Fruit fly (Drosophila melanogaster) whole organism, embryonic: ENCODE measurements around the gene Jhbp16.
A peak's percentile ranks its signal among the peaks of the same experiment; 100 is the strongest.

ENCODE experiments used
- Aef1 ChIP-seq: fragments of 200-800 bp; sonication (Bioruptor generic); IDR thresholded peaks from 3 replicates; pipeline ENCODE4 v1.3.6; 2022; ENCODE audit warnings: missing biosample characterization, missing genetic modification characterization
- CG10267 ChIP-seq: fragments of 200-800 bp; sonication (Bioruptor generic); optimal IDR thresholded peaks from 2 replicates; lab custom pipeline; 2018; ENCODE audit warnings: missing biosample characterization, mild to moderate bottlenecking, missing genetic modification characterization, moderate library complexity
- CG10959 ChIP-seq: fragments of 200-800 bp; sonication (Bioruptor generic); IDR thresholded peaks from 2 replicates; pipeline ENCODE4 v1.3.6; 2022; ENCODE audit warnings: missing biosample characterization, missing genetic modification characterization
- CG11093 ChIP-seq: fragments of 200-800 bp; sonication (Bioruptor generic); IDR thresholded peaks from 3 replicates; pipeline ENCODE4 v1.3.6; 2022; ENCODE audit warnings: missing biosample characterization, missing genetic modification characterization
- CG12104 ChIP-seq: fragments of 200-800 bp; sonication (Bioruptor generic); optimal IDR thresholded peaks from 3 replicates; lab custom pipeline; 2016; ENCODE audit warnings: missing biosample characterization, missing genetic modification characterization
- CG12219 ChIP-seq: fragments of 200-800 bp; sonication (Bioruptor generic); optimal IDR thresholded peaks from 3 replicates; lab custom pipeline; 2018; ENCODE audit warnings: missing biosample characterization, mild to moderate bottlenecking, missing genetic modification characterization
- CG12391 ChIP-seq: fragments of 200-800 bp; sonication (Bioruptor generic); optimal IDR thresholded peaks from 3 replicates; lab custom pipeline; 2018; ENCODE audit warnings: missing biosample characterization, mild to moderate bottlenecking, missing genetic modification characterization, moderate library complexity
- CG12744 ChIP-seq: fragments of 200-800 bp; sonication (Bioruptor generic); optimal IDR thresholded peaks from 2 replicates; lab custom pipeline; 2016; ENCODE audit warnings: missing biosample characterization, missing genetic modification characterization
- CG14050 ChIP-seq: fragments of 200-800 bp; sonication (Bioruptor generic); IDR thresholded peaks from 3 replicates; pipeline ENCODE4 v1.3.6; 2022; ENCODE audit warnings: missing biosample characterization, missing genetic modification characterization
- CG15696 ChIP-seq: fragments of 200-800 bp; sonication (Bioruptor generic); optimal IDR thresholded peaks from 2 replicates; lab custom pipeline; 2019; ENCODE audit warnings: missing biosample characterization, mild to moderate bottlenecking, missing genetic modification characterization, moderate library complexity
- CG18476 ChIP-seq: fragments of 200-800 bp; sonication (Bioruptor generic); optimal IDR thresholded peaks from 2 replicates; lab custom pipeline; 2016; ENCODE audit warnings: missing biosample characterization, mild to moderate bottlenecking, missing genetic modification characterization
- CG18619 ChIP-seq: fragments of 200-800 bp; sonication (Bioruptor generic); optimal IDR thresholded peaks from 3 replicates; lab custom pipeline; 2017; ENCODE audit warnings: missing biosample characterization, mild to moderate bottlenecking, missing genetic modification characterization
- CG32532 ChIP-seq: fragments of 200-800 bp; sonication (Bioruptor generic); IDR thresholded peaks from 2 replicates; pipeline ENCODE4 v1.3.6; 2022; ENCODE audit warnings: missing biosample characterization, missing genetic modification characterization
- CG3838 ChIP-seq: fragments of 200-800 bp; sonication (Bioruptor generic); optimal IDR thresholded peaks from 3 replicates; lab custom pipeline; 2016; ENCODE audit warnings: missing biosample characterization, missing genetic modification characterization
- CG3995 ChIP-seq: fragments of 200-800 bp; sonication (Bioruptor generic); optimal IDR thresholded peaks from 3 replicates; lab custom pipeline; 2016; ENCODE audit warnings: missing biosample characterization, missing genetic modification characterization
- CG9932 ChIP-seq: fragments of 200-800 bp; sonication (Bioruptor generic); IDR thresholded peaks from 2 replicates; pipeline ENCODE4 v1.3.6; 2022; ENCODE audit warnings: missing biosample characterization, missing genetic modification characterization
- CHES-1-like ChIP-seq: fragments of 200-800 bp; sonication (Bioruptor generic); optimal IDR thresholded peaks from 2 replicates; lab custom pipeline; 2016; ENCODE audit warnings: missing biosample characterization, missing genetic modification characterization
- D19A ChIP-seq: fragments of 200-800 bp; optimal IDR thresholded peaks from 3 replicates; lab custom pipeline; 2019; ENCODE audit warnings: missing biosample characterization, mild to moderate bottlenecking, missing genetic modification characterization, moderate library complexity
- Eip74EF ChIP-seq, 2 experiments: fragments of 200-800 bp in 1 of 2; fragments of >200 bp in 1 of 2; sonication (Bioruptor generic) in 1 of 2; optimal IDR thresholded peaks; 2 replicates each; lab custom pipeline; 2017 to 2019; ENCODE audit warnings: missing biosample characterization in 2 of 2, missing genetic modification characterization in 2 of 2, mild to moderate bottlenecking in 1 of 2, moderate library complexity in 1 of 2
- Fer2 ChIP-seq: fragments of 200-800 bp; sonication (Bioruptor generic); optimal IDR thresholded peaks from 2 replicates; lab custom pipeline; 2018; ENCODE audit warnings: missing biosample characterization, mild to moderate bottlenecking, missing genetic modification characterization, moderate library complexity
- HLHmδ ChIP-seq: fragments of 200-800 bp; sonication (Bioruptor generic); optimal IDR thresholded peaks from 2 replicates; lab custom pipeline; 2018; ENCODE audit warnings: missing biosample characterization, mild to moderate bottlenecking, missing genetic modification characterization, moderate library complexity
- NfI ChIP-seq: fragments of 200-800 bp; sonication (Bioruptor generic); optimal IDR thresholded peaks from 3 replicates; lab custom pipeline; 2018; ENCODE audit warnings: missing biosample characterization, mild to moderate bottlenecking, missing genetic modification characterization, moderate library complexity
- Oaz ChIP-seq: fragments of 200-800 bp; sonication (Bioruptor generic); IDR thresholded peaks from 2 replicates; pipeline ENCODE4 v1.3.6; 2022; ENCODE audit warnings: missing biosample characterization, missing genetic modification characterization
- Poxn ChIP-seq: fragments of 200-800 bp; sonication (Bioruptor generic); IDR thresholded peaks from 2 replicates; pipeline ENCODE4 v1.3.6; 2022; ENCODE audit warnings: missing biosample characterization, missing genetic modification characterization
- Tbp ChIP-seq: fragments of >200 bp; optimal IDR thresholded peaks from 2 replicates; lab custom pipeline; 2018; ENCODE audit warnings: missing biosample characterization, missing genetic modification characterization
- ci ChIP-seq: fragments of 200-800 bp; sonication (Bioruptor generic); IDR thresholded peaks from 3 replicates; pipeline ENCODE4 v1.3.6; 2022; ENCODE audit warnings: missing biosample characterization, missing genetic modification characterization
- croc ChIP-seq: fragments of 200-800 bp; sonication (Bioruptor generic); conservative IDR thresholded peaks from 3 replicates; pipeline ENCODE4 v1.3.6; 2022; ENCODE audit warnings: missing biosample characterization, missing genetic modification characterization
- crol ChIP-seq: fragments of 200-800 bp; sonication (Bioruptor generic); IDR thresholded peaks from 2 replicates; pipeline ENCODE4 v1.3.6; 2022; ENCODE audit warnings: missing biosample characterization, missing genetic modification characterization
- danr ChIP-seq: fragments of 200-800 bp; sonication (Bioruptor generic); IDR thresholded peaks from 2 replicates; pipeline ENCODE4 v1.3.6; 2022; ENCODE audit warnings: missing biosample characterization, missing genetic modification characterization
- en ChIP-seq: fragments of 200-800 bp; sonication (Bioruptor generic); optimal IDR thresholded peaks from 2 replicates; lab custom pipeline; 2016; ENCODE audit warnings: missing biosample characterization, missing genetic modification characterization
- esg ChIP-seq: fragments of 200-800 bp; sonication (Bioruptor generic); conservative IDR thresholded peaks from 2 replicates; pipeline ENCODE4 v1.3.6; 2022; ENCODE audit warnings: missing biosample characterization, missing genetic modification characterization
- eve ChIP-seq, 2 experiments: fragments of >200 bp; optimal IDR thresholded peaks; 2 replicates each; lab custom pipeline; 2017; ENCODE audit warnings: missing biosample characterization in 2 of 2, missing genetic modification characterization in 2 of 2
- exex ChIP-seq: fragments of 200-800 bp; sonication (Bioruptor generic); optimal IDR thresholded peaks from 4 replicates; lab custom pipeline; 2018; ENCODE audit warnings: missing biosample characterization, mild to moderate bottlenecking, missing genetic modification characterization, moderate library complexity
- grn ChIP-seq: fragments of 200-800 bp; sonication (Bioruptor generic); optimal IDR thresholded peaks from 3 replicates; lab custom pipeline; 2017; ENCODE audit warnings: missing biosample characterization, missing genetic modification characterization
- knrl ChIP-seq: fragments of 200-800 bp; sonication (Bioruptor generic); IDR thresholded peaks from 3 replicates; pipeline ENCODE4 v1.3.6; 2022; ENCODE audit warnings: missing biosample characterization, missing genetic modification characterization; ENCODE audit not compliant: partially characterized antibody
- luna ChIP-seq: fragments of 200-800 bp; sonication (Bioruptor generic); optimal IDR thresholded peaks from 2 replicates; lab custom pipeline; 2016; ENCODE audit warnings: missing biosample characterization, missing genetic modification characterization
- otp ChIP-seq: fragments of 200-800 bp; sonication (Bioruptor generic); IDR thresholded peaks from 3 replicates; pipeline ENCODE4, ENCODE4 v1.3.6; 2022; ENCODE audit warnings: missing biosample characterization, missing genetic modification characterization
- peb ChIP-seq: fragments of 200-800 bp; sonication (Bioruptor generic); IDR thresholded peaks from 2 replicates; pipeline ENCODE4 v1.3.6; 2022; ENCODE audit warnings: missing biosample characterization, missing genetic modification characterization
- pita ChIP-seq: fragments of 200-800 bp; sonication (Bioruptor generic); optimal IDR thresholded peaks from 2 replicates; lab custom pipeline; 2017; ENCODE audit warnings: missing biosample characterization, mild to moderate bottlenecking, missing genetic modification characterization
- run ChIP-seq: fragments of 200-800 bp; sonication (Bioruptor generic); optimal IDR thresholded peaks from 3 replicates; lab custom pipeline; 2018; ENCODE audit warnings: missing biosample characterization, mild to moderate bottlenecking, missing genetic modification characterization
- sr ChIP-seq: fragments of 200-800 bp; sonication (Bioruptor generic); IDR thresholded peaks from 3 replicates; pipeline ENCODE4 v1.3.6; 2022; ENCODE audit warnings: missing biosample characterization, missing genetic modification characterization
- tna ChIP-seq: fragments of 200-800 bp; sonication (Bioruptor generic); IDR thresholded peaks from 2 replicates; pipeline ENCODE4 v1.3.6; 2022; ENCODE audit warnings: missing biosample characterization, missing genetic modification characterization; ENCODE audit not compliant: partially characterized antibody
- tup ChIP-seq: fragments of 200-800 bp; sonication (Bioruptor generic); optimal IDR thresholded peaks from 2 replicates; lab custom pipeline; 2016; ENCODE audit warnings: missing biosample characterization, mild to moderate bottlenecking, missing genetic modification characterization, moderate library complexity
- vfl ChIP-seq: fragments of 200-800 bp; sonication (Bioruptor generic); optimal IDR thresholded peaks from 2 replicates; lab custom pipeline; 2016; ENCODE audit warnings: missing biosample characterization, missing genetic modification characterization
- z ChIP-seq: fragments of 200-800 bp; sonication (Bioruptor generic); IDR thresholded peaks from 3 replicates; pipeline ENCODE4 v1.3.6; 2022; ENCODE audit warnings: missing biosample characterization, missing genetic modification characterization
- zen ChIP-seq: fragments of 200-800 bp; sonication (Bioruptor generic); optimal IDR thresholded peaks from 3 replicates; lab custom pipeline; 2018; ENCODE audit warnings: missing biosample characterization, mild to moderate bottlenecking, missing genetic modification characterization, moderate library complexity
- zf30C ChIP-seq: fragments of 200-800 bp; sonication (Bioruptor generic); optimal IDR thresholded peaks from 3 replicates; lab custom pipeline; 2018; ENCODE audit warnings: missing biosample characterization, mild to moderate bottlenecking, missing genetic modification characterization

Gene Jhbp16

DNA sequence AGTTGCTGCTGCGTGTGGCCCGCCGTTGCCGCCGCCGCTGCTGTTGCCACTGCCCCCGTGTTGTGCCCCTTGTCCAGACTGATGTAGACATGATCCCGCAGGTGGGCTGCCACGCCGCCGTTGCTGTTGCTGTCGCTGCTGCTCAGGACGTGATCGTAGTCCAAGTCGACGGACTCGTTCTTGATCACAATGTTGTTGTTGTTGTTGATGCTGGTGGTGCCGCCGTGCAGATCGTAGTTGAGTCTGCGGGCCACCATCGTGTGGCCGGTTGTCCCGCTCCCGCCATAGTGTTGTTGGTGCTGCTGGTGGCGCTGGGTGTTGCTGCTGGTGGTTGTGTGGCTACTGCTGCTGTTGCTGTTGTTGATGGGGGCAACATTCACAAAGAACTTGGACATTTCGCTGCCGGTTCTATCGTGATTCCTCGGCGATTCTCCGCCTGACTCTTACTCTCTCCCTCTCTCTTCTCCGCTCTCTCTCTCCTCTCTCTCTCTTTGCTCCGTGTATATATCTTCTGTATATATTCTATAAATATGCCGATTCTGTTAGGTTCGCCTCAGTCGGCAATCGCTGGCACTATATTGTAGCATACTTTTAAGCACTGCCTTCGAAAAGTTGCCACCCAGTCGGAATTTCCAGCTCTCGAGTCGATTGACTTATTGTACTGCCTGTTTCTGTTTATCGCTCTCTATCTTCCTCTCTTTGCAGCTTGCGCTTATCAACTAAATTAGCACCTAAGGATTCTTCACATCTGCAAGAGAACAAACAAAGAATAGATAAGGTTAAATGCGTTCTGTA lies 37.9 kb upstream of the Jhbp16 start (continued):
- TF ChIP-seq ci (GFP tag; lab: Robert Waterston, UW) (peak; percentile 66; the same call in 2 of the 3 replicates), esg (GFP tag; lab: Robert Waterston, UW) (no peak)

DNA sequence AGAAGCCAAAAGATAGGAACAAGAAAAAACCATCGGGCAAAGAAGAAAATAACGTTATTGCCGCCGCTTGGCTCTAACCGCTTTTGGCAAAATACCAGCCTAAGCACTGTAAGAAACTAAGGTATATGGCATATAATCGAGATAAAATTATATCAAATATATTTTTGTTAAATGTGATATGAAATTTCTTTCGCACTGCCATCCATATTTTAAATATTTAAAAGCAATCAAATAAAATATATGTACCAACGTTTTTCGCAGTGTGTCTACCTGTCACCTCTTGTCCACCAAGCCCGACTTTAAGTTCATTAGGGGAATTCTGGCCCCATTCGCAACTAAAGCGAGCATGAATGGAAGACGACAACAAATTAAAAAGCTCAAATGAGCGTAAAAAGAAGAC lies 36.4 kb upstream of the Jhbp16 start:
- TF ChIP-seq CG12744 (GFP tag; lab: Kevin White, UChicago): no peak
- peak; percentile 34 for TF ChIP-seq Fer2 (tag; lab: Kevin White, UChicago)
- no peak for TF ChIP-seq danr
- TF ChIP-seq tna (GFP tag; lab: Robert Waterston, UW): no peak
- peak; percentile 57 for TF ChIP-seq CG12219 (GFP tag; lab: Kevin White, UChicago)
- peak; percentile 36; the same call in 1 of the 3 replicates for TF ChIP-seq croc (GFP tag; lab: Robert Waterston, UW)
- TF ChIP-seq CG3995 (GFP tag; lab: Kevin White, UChicago): peak; percentile 38
- TF ChIP-seq CG10267 (tag; lab: Kevin White, UChicago): peak; percentile 48
- no peak for TF ChIP-seq HLHmδ (GFP tag; lab: Kevin White, UChicago)
- peak; percentile 17 for TF ChIP-seq CG18476 (GFP tag; lab: Kevin White, UChicago)
- TF ChIP-seq CG12104 (GFP tag; lab: Kevin White, UChicago): peak; percentile 26
- no peak for TF ChIP-seq luna (GFP tag; lab: Kevin White, UChicago)
- TF ChIP-seq sr (GFP tag; lab: Robert Waterston, UW): no peak
- peak; percentile 22; the same call in 1 of the 2 replicates for TF ChIP-seq CG10959 (GFP tag; lab: Robert Waterston, UW)
- no peak for TF ChIP-seq z (GFP tag; lab: Robert Waterston, UW)
- TF ChIP-seq CG18619 (GFP tag; lab: Kevin White, UChicago): peak; percentile 56
- TF ChIP-seq CG12391: peak; percentile 79
- peak; percentile 27; the same call in 1 of the 3 replicates for TF ChIP-seq CG14050
- no peak for TF ChIP-seq CHES-1-like
- TF ChIP-seq CG11093: 0 out of 3 replicates have a peak, but pooled peaks have one; percentile 37
- TF ChIP-seq D19A (tag; lab: Kevin White, UChicago): peak; percentile 50
- peak; percentile 31 for TF ChIP-seq run (tag; lab: Kevin White, UChicago)
- no peak for TF ChIP-seq Tbp (GFP tag; lab: Kevin White, UChicago)
- TF ChIP-seq zf30C (GFP tag; lab: Kevin White, UChicago): peak; percentile 26
- peak; percentile 73 for TF ChIP-seq CG9932
- TF ChIP-seq zen (tag; lab: Kevin White, UChicago): peak; percentile 67
- TF ChIP-seq Oaz (GFP tag; lab: Robert Waterston, UW): peak; percentile 52; the same call in 1 of the 2 replicates
- peak; percentile 50; the same call in 1 of the 3 replicates for TF ChIP-seq otp
- peak in 1 of 2 experiments; percentile 20 for TF ChIP-seq Eip74EF (GFP tag; optimal IDR thresholded peaks at IDR 0.05; lab: Kevin White, UChicago)
- TF ChIP-seq crol: peak; percentile 41; the same call in 1 of the 2 replicates
- no peak for TF ChIP-seq exex (tag; lab: Kevin White, UChicago)
- TF ChIP-seq peb (GFP tag; lab: Robert Waterston, UW): no peak
- TF ChIP-seq pita (GFP tag; lab: Kevin White, UChicago): no peak
- no peak for TF ChIP-seq grn
- TF ChIP-seq knrl (GFP tag; lab: Robert Waterston, UW): no peak
- TF ChIP-seq NfI: peak; percentile 50
- peak; percentile 5 for TF ChIP-seq tup (GFP tag; lab: Kevin White, UChicago)
- peak; percentile 22 for TF ChIP-seq CG3838 (GFP tag; lab: Kevin White, UChicago)
- peak; percentile 16 for TF ChIP-seq en (GFP tag; lab: Kevin White, UChicago)
- peak; percentile 1 for TF ChIP-seq CG15696 (tag; lab: Kevin White, UChicago)
- TF ChIP-seq CG32532 (GFP tag; lab: Robert Waterston, UW): peak; percentile 84
- peak; percentile 39 for TF ChIP-seq vfl (GFP tag; lab: Kevin White, UChicago)
- no peak for TF ChIP-seq eve (GFP tag; optimal IDR thresholded peaks at IDR 0.05; lab: Kevin White, UChicago)
- TF ChIP-seq Poxn: peak; percentile 16; the same call in 1 of the 2 replicates
- peak; percentile 72 for TF ChIP-seq Aef1 (GFP tag; lab: Robert Waterston, UW)
